Worm (Caenorhabditis elegans): Measurements from ENCODE around the gene cyp-35A5.

- TF ChIP-seq rnt-1 (tag; optimal IDR thresholded peaks at IDR 0.05): no peak
- no peak for TF ChIP-seq sox-4 (tag; optimal IDR thresholded peaks at IDR 0.05)
- no peak for TF ChIP-seq nhr-232 (tag; optimal IDR thresholded peaks at IDR 0.05)
- TF ChIP-seq mec-3 (tag; optimal IDR thresholded peaks at IDR 0.05; ENCODE audit: borderline replicate concordance): no peak
- TF ChIP-seq ceh-45 (GFP tag; IDR thresholded peaks at IDR 0.05): no peak
- TF ChIP-seq ceh-18 (tag; optimal IDR thresholded peaks at IDR 0.05): no peak
- no peak for TF ChIP-seq nhr-11 (tag; optimal IDR thresholded peaks at IDR 0.05)
- no peak for TF ChIP-seq pqm-1 (tag; optimal IDR thresholded peaks at IDR 0.05)
- no peak for TF ChIP-seq ttx-3 (tag; optimal IDR thresholded peaks at IDR 0.05)
- no peak for TF ChIP-seq ceh-22 (tag; optimal IDR thresholded peaks at IDR 0.05)
- TF ChIP-seq nfya-1 (tag; optimal IDR thresholded peaks at IDR 0.05): no peak
- no peak for TF ChIP-seq ceh-9 (tag; optimal IDR thresholded peaks at IDR 0.05)
- TF ChIP-seq che-1 (tag; optimal IDR thresholded peaks at IDR 0.05): no peak
- TF ChIP-seq ztf-16 (tag; optimal IDR thresholded peaks at IDR 0.05): no peak
Observed at ce11 chrV:3970410-3970809, 34.3 kb downstream of the cyp-35A5 start, which contains the start of gene cyp-34A9.

Measured in whole organism, late embryonic.